Worm (Caenorhabditis elegans) whole organism, L4/young adult: Measurements from ENCODE around the gene Y39A1A.16.

ENCODE experiments used
- dao-5 ChIP-seq: sonication (generic microtip); optimal IDR thresholded peaks from 2 replicates; lab custom pipeline; 2016; ENCODE audit warnings: missing genotype, missing genetic modification characterization, moderate library complexity, missing compliant biosample characterization
- him-1 ChIP-seq: sonication (generic microtip); optimal IDR thresholded peaks from 2 replicates; lab custom pipeline; 2016; ENCODE audit warnings: missing genotype, missing genetic modification reagents, missing genetic modification characterization, missing compliant biosample characterization

ce11 chrIII:10661292-10661691 is 17.8 kb upstream of the Y39A1A.16 start:
- TF ChIP-seq dao-5 (tag; lab: Kevin White, UChicago), result no peak
- no peak for TF ChIP-seq him-1 (tag; lab: Kevin White, UChicago)
